Worm (Caenorhabditis elegans) whole organism, midembryonic: ENCODE results near the gene bath-27.

Experiments used
- T22C8.4 ChIP-seq: fragments of 200-800 bp; sonication (Bioruptor generic); IDR thresholded peaks from 2 replicates; pipeline ENCODE4 v1.3.6; 2022; ENCODE audit warnings: missing genetic modification characterization, missing compliant biosample characterization
- cog-1 ChIP-seq: sonication (generic microtip); optimal IDR thresholded peaks from 2 replicates; lab custom pipeline; 2016; ENCODE audit warnings: missing genetic modification characterization, missing compliant biosample characterization
- flt-1 ChIP-seq: fragments of 200-800 bp; sonication (Bioruptor generic); IDR thresholded peaks from 2 replicates; pipeline ENCODE4 v1.3.6; 2022; ENCODE audit warnings: missing genetic modification characterization, missing compliant biosample characterization
- klf-2 ChIP-seq: fragments of 200-800 bp; sonication (Bioruptor generic); conservative IDR thresholded peaks from 2 replicates; pipeline ENCODE4 v1.3.6; 2022; ENCODE audit warnings: missing genetic modification reagents, missing genetic modification characterization, missing compliant biosample characterization
- med-1 ChIP-seq: sonication (generic microtip); optimal IDR thresholded peaks from 2 replicates; lab custom pipeline; 2017; ENCODE audit warnings: missing genetic modification characterization, mild to moderate bottlenecking, missing compliant biosample characterization, antibody characterized with exemption, missing genetic modification reagents; ENCODE audit not compliant: insufficient read depth
- ref-1 ChIP-seq: fragments of 200-800 bp; sonication (Bioruptor generic); conservative IDR thresholded peaks from 2 replicates; pipeline ENCODE4 v1.3.6; 2022; ENCODE audit warnings: missing genetic modification reagents, missing genetic modification characterization, missing compliant biosample characterization
- tab-1 ChIP-seq: fragments of 200-800 bp; sonication (Bioruptor generic); IDR thresholded peaks from 2 replicates; pipeline ENCODE4 v1.3.6; 2022; ENCODE audit warnings: missing genetic modification characterization, missing compliant biosample characterization
- ztf-23 ChIP-seq: fragments of 200-800 bp; sonication (Bioruptor generic); IDR thresholded peaks from 2 replicates; pipeline ENCODE4 v1.3.6; 2022; ENCODE audit warnings: missing genetic modification reagents, missing genetic modification characterization, missing compliant biosample characterization
- ztf-29 ChIP-seq: fragments of 200-800 bp; sonication (Bioruptor generic); IDR thresholded peaks from 2 replicates; pipeline ENCODE4 v1.3.6; 2022; ENCODE audit warnings: missing genetic modification reagents, missing genetic modification characterization, missing compliant biosample characterization

Gene bath-27

DNA sequence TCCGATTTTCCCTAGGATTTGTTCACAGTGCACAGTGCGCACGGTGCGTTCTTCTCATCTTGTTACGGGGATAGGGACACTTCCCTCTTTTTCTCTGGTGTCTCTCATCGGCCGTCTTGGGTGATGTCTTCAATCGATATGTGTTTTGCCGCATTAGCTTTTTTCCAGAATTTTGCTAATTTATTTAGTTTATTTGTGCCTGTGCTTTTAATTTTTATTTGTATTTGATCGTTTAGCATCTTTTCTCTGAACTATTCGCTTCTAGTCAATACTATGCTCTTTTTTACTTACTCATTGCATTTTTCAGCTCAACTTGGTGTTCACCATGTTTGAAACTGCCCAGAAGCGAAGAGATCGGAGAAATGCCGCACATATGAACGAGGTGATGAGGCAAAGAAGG, 18.7 kb upstream of the bath-27 start, which contains the start of gene F14D2.5:
F14D2.5 (plus strand) TSS at position 301 of the 400 bp plus-strand sequence.
- TF ChIP-seq med-1 (GFP tag; lab: Kevin White, UChicago) (no peak), ztf-29 (GFP tag; lab: Robert Waterston, UW) (no peak), T22C8.4 (GFP tag; lab: Robert Waterston, UW) (peak; percentile 14; the same call in 1 of the 2 replicates)

DNA sequence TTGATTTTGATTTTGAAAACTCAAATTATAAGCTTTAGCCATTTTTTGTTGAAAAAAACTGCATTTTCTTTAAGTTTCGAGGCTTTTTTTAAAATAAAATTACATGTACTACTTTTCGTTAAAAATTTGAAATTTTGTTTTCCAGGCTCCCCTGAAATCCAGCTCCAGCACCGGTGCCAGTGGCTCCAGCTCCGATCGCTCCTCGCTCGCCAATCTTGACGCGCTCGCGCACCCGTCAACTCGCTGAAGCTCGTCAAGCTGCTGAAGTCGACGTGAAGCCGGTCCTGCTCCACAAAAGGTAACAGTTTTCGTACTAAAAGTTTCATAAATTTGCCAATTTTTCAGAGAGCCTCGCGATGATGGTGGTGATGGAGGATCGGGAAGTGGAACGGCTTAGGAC, 18.1 kb upstream of the bath-27 start:
- no peak for TF ChIP-seq T22C8.4 (GFP tag; lab: Robert Waterston, UW)

DNA sequence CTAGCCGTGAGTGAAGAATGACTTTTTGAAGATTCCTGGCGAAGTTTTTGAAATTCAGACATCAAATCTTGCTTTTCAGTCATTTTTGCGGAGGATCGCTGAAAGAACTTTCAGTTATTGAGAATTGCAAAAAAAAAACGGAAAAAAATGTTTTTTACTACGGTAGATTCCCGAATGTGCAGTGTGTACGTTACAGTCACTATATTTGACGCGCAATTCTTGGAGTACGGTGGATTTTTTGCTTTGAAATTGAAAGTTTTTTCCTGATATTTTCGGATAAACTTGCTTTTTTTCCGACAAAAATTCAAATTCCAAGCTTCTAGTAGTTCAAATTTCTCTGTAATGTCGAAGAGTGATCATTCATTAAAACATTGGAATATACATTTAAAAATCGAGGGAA, 16.9 kb upstream of the bath-27 start, which contains the start of gene F14D2.11:
F14D2.11 (minus strand) TSS at position 101 of the 400 bp plus-strand sequence.
- TF ChIP-seq ztf-29 (GFP tag; lab: Robert Waterston, UW) (no peak), med-1 (GFP tag; lab: Kevin White, UChicago) (no peak), ref-1 (GFP tag; lab: Robert Waterston, UW) (no peak), tab-1 (no peak), cog-1 (tag; lab: Kevin White, UChicago) (no peak), T22C8.4 (GFP tag; lab: Robert Waterston, UW) (no peak), ztf-23 (GFP tag; lab: Robert Waterston, UW) (no peak), klf-2 (GFP tag; lab: Robert Waterston, UW) (no peak)

DNA sequence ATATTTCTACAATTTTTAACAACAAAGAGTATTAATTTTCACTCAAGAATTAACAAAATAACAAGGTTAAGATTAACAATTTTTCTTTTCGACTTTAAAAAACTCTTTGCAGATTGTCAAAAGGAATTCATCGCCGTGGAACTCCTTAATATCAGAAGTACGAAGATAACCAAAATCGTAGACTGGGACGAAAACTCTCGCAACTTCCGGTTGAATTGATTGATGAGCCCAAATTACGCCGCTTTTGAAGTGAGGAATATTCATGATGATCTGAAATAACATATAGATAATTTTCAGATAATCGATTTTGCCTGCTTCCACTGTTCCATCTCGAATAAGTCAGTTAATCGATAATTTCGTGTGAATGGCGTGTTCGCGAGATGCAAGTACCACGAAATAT, 15.2 kb upstream of the bath-27 start, which contains the start of gene F14D2.15:
F14D2.15 (minus strand) TSS at position 101 of the 400 bp plus-strand sequence.
- TF ChIP-seq tab-1 (no peak), ref-1 (GFP tag; lab: Robert Waterston, UW) (no peak), ztf-29 (GFP tag; lab: Robert Waterston, UW) (no peak), cog-1 (tag; lab: Kevin White, UChicago) (no peak), flt-1 (GFP tag; lab: Robert Waterston, UW) (no peak), klf-2 (GFP tag; lab: Robert Waterston, UW) (no peak), med-1 (GFP tag; lab: Kevin White, UChicago) (no peak), T22C8.4 (GFP tag; lab: Robert Waterston, UW) (0 out of 2 replicates have a peak, but pooled peaks have one; percentile 34), ztf-23 (GFP tag; lab: Robert Waterston, UW) (no peak)

DNA sequence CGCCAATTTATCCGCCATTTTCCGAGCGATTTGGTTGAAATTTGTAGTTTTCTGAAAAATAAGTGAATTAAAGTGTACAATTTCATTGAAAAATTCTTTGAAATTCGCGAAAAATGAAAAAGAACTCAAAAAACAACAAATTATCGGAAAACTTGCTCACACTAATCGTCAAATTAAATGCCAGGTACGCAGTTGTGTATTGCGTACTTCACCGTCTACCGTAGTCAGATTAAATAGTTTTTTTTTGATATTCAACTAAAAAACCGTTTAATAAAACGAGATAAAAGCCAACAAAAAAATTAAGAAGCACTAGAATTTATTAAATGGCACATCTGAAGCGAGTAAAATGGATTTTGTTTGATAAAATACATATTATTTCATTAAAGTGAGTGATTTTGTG, 14.0 kb upstream of the bath-27 start, which contains the start of gene bath-28:
bath-28 (minus strand) TSS at position 51 of the 400 bp plus-strand sequence.
- TF ChIP-seq ztf-23 (GFP tag; lab: Robert Waterston, UW) (no peak), cog-1 (tag; lab: Kevin White, UChicago) (no peak)

DNA sequence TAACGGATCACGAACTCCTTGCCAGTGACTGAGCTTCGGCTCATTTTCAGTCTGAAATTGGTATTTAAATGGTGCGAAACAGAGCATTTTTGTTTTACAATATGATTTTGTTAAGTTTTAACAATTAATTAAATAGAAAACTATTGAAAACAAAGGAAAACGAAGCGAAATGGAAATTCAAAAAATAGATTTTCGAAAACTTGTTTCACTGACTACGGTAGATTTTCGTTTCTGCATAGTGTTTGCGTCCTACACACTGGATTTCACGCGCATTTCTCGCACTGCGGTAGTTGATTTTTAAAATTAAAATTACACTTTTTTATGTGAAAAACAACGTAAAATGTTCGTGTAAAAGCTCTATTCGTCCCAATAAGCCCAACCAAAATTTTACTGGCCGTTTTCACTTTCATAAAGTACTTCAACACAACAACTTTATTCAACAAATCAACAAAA, 12.6 kb upstream of the bath-27 start, which contains the start of gene bath-30:
bath-30 (minus strand) TSS at position 51 of the 453 bp plus-strand sequence.
- TF ChIP-seq tab-1 (no peak), T22C8.4 (GFP tag; lab: Robert Waterston, UW) (no peak), med-1 (GFP tag; lab: Kevin White, UChicago) (no peak), ref-1 (GFP tag; lab: Robert Waterston, UW) (no peak), ztf-29 (GFP tag; lab: Robert Waterston, UW) (no peak), ztf-23 (GFP tag; lab: Robert Waterston, UW) (no peak), cog-1 (tag; lab: Kevin White, UChicago) (no peak)

DNA sequence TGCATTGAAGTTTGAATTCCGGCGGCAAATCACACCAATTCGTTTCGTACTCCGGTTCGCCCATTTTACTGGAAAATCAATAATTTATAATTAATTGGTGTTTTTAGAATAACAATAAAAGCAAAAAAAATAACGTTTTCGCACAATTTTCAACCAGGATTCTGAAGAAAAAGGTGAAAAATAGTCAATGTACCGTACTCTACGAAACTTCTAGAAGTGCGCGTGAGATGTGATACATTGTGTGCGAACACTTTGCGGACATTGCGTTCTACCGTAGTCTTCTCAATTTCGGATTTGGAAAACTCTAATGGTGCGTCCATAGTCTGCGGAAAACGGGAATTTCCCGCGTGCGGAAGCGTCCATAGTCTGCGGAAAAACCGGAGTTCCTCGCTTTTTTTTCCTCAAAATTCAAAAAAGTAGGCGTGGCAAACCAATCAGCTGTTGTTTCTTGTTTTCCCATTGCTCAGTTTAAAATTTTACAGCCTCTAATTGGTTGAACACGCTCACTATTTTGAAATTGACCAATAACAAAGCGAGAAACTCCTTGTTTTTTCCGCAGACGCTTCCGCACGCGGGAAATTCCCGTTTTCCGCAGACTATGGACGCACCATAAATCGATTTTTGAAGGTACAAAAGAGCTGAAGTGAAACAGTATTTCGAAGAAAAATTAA, 10.9 kb upstream of the bath-27 start, which contains the start of the genes F14D2.14 and bath-29:
F14D2.14 (minus strand) TSS at position 51 of the 671 bp plus-strand sequence.
bath-29 (plus strand) TSS at position 621 of the 671 bp plus-strand sequence.
- no peak for TF ChIP-seq ztf-23 (GFP tag; lab: Robert Waterston, UW)

DNA sequence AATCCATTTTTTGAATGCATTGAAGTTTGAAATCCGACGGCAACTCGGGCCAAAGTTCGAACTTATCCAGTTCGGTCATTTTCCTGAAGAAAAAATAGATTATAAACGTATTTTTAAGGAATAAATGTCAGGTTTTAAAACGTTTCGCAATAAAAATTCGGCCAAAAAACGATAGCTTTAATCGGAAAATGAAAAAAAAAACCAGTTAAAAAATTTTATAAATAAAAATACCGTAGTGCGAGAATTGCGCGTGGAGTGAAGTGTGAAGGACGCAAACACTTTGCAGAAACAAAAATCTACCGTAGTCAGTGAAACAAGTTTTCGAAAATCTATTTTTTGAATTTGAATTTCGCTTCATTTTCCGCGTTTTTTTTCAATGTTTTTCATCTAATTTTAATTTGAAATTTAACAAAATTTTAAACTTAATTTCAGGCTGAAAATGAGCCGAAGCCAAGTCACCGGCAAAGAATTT, 9.1 kb upstream of the bath-27 start, which contains the start of gene F14D2.8:
F14D2.8 (minus strand) TSS at position 51 of the 472 bp plus-strand sequence.
- TF ChIP-seq flt-1 (GFP tag; lab: Robert Waterston, UW), result no peak
- TF ChIP-seq cog-1 (tag; lab: Kevin White, UChicago), result no peak
- no peak for TF ChIP-seq klf-2 (GFP tag; lab: Robert Waterston, UW)
- TF ChIP-seq ztf-23 (GFP tag; lab: Robert Waterston, UW), result no peak
- TF ChIP-seq med-1 (GFP tag; lab: Kevin White, UChicago), result no peak
- TF ChIP-seq T22C8.4 (GFP tag; lab: Robert Waterston, UW), result no peak

DNA sequence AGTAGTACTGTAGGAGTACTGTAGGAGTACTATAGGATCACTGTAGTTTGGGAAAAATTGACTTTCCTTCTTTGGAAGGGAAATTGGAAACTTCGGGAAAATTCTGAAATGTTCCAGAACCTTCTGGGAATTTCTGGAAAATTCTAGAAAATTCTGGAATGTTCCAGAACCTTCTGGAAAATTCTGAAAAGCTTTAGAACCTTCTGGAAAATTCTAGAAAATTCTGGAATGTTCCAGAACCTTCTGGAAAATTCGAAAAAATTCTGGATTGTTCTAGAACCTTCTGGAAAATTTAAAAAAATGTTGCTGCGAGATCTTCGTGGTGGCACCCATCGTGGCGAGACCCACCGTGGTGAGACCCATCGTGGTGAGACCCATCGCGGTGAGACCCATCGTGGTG, 6.6 kb downstream of the bath-27 start:
- peak; percentile 11; the same call in 1 of the 2 replicates for TF ChIP-seq flt-1 (GFP tag; lab: Robert Waterston, UW)

DNA sequence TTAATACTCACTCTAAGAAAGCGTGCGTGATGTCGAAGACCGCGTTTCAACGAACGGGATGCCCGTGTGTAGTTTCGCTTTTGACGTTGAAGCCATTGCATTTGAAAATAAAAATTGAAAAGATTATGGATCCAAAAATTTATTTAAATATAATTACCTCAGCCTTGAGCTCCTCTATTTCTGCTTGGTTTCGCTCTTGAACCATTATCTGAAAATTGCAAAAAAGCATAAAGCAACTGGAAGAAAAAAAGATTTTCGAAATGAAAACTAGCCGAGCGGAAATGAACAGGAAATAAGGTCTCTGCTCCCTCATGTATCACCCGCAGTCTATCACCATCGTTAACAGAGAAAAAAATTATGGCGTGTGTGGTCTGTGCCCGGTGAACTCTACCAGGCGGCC, 8.2 kb downstream of the bath-27 start, which contains the start of gene Y49F6C.6:
Y49F6C.6 (minus strand) TSS at position 101 of the 400 bp plus-strand sequence.
- no peak for TF ChIP-seq cog-1 (tag; lab: Kevin White, UChicago)
- TF ChIP-seq tab-1, result no peak
- no peak for TF ChIP-seq med-1 (GFP tag; lab: Kevin White, UChicago)
- TF ChIP-seq ref-1 (GFP tag; lab: Robert Waterston, UW), result no peak
- TF ChIP-seq ztf-29 (GFP tag; lab: Robert Waterston, UW), result no peak
- no peak for TF ChIP-seq ztf-23 (GFP tag; lab: Robert Waterston, UW)
- no peak for TF ChIP-seq T22C8.4 (GFP tag; lab: Robert Waterston, UW)
- no peak for TF ChIP-seq flt-1 (GFP tag; lab: Robert Waterston, UW)
- no peak for TF ChIP-seq klf-2 (GFP tag; lab: Robert Waterston, UW)
